Worm (Caenorhabditis elegans) whole organism, midembryonic: ENCODE measurements around the gene pak-1.

Source experiments
- T22C8.4 ChIP-seq: fragments of 200-800 bp; sonication (Bioruptor generic); IDR thresholded peaks from 2 replicates; pipeline ENCODE4 v1.3.6; 2022; ENCODE audit warnings: missing genetic modification characterization, missing compliant biosample characterization
- cog-1 ChIP-seq: sonication (generic microtip); optimal IDR thresholded peaks from 2 replicates; lab custom pipeline; 2016; ENCODE audit warnings: missing genetic modification characterization, missing compliant biosample characterization
- flt-1 ChIP-seq: fragments of 200-800 bp; sonication (Bioruptor generic); IDR thresholded peaks from 2 replicates; pipeline ENCODE4 v1.3.6; 2022; ENCODE audit warnings: missing genetic modification characterization, missing compliant biosample characterization
- klf-2 ChIP-seq: fragments of 200-800 bp; sonication (Bioruptor generic); conservative IDR thresholded peaks from 2 replicates; pipeline ENCODE4 v1.3.6; 2022; ENCODE audit warnings: missing genetic modification reagents, missing genetic modification characterization, missing compliant biosample characterization
- med-1 ChIP-seq: sonication (generic microtip); optimal IDR thresholded peaks from 2 replicates; lab custom pipeline; 2017; ENCODE audit warnings: missing genetic modification characterization, mild to moderate bottlenecking, missing compliant biosample characterization, antibody characterized with exemption, missing genetic modification reagents; ENCODE audit not compliant: insufficient read depth
- ref-1 ChIP-seq: fragments of 200-800 bp; sonication (Bioruptor generic); conservative IDR thresholded peaks from 2 replicates; pipeline ENCODE4 v1.3.6; 2022; ENCODE audit warnings: missing genetic modification reagents, missing genetic modification characterization, missing compliant biosample characterization
- tab-1 ChIP-seq: fragments of 200-800 bp; sonication (Bioruptor generic); IDR thresholded peaks from 2 replicates; pipeline ENCODE4 v1.3.6; 2022; ENCODE audit warnings: missing genetic modification characterization, missing compliant biosample characterization
- ztf-23 ChIP-seq: fragments of 200-800 bp; sonication (Bioruptor generic); IDR thresholded peaks from 2 replicates; pipeline ENCODE4 v1.3.6; 2022; ENCODE audit warnings: missing genetic modification reagents, missing genetic modification characterization, missing compliant biosample characterization
- ztf-29 ChIP-seq: fragments of 200-800 bp; sonication (Bioruptor generic); IDR thresholded peaks from 2 replicates; pipeline ENCODE4 v1.3.6; 2022; ENCODE audit warnings: missing genetic modification reagents, missing genetic modification characterization, missing compliant biosample characterization

pak-1 gene

ce11 chrX:6043283-6043682 lies 5.1 kb downstream of the pak-1 start:
- TF ChIP-seq tab-1 (GFP tag; lab: Robert Waterston, UW) (no peak), ztf-23 (GFP tag; lab: Robert Waterston, UW) (no peak), ztf-29 (GFP tag; lab: Robert Waterston, UW) (no peak), cog-1 (tag; lab: Kevin White, UChicago) (no peak), ref-1 (GFP tag; lab: Robert Waterston, UW) (no peak), T22C8.4 (GFP tag; lab: Robert Waterston, UW) (no peak), klf-2 (GFP tag; lab: Robert Waterston, UW) (no peak), med-1 (GFP tag; lab: Kevin White, UChicago) (no peak), flt-1 (GFP tag; lab: Robert Waterston, UW) (no peak)

- no peak for TF ChIP-seq cog-1 (tag; lab: Kevin White, UChicago)
- TF ChIP-seq ztf-29 (GFP tag; lab: Robert Waterston, UW), result no peak
- TF ChIP-seq tab-1 (GFP tag; lab: Robert Waterston, UW), result 0 out of 2 replicates have a peak, but pooled peaks have one; percentile 29
- TF ChIP-seq flt-1 (GFP tag; lab: Robert Waterston, UW), result no peak
Observed at ce11 chrX:6041995-6042481, 6.4 kb downstream of the pak-1 start.

- TF ChIP-seq ztf-23 (GFP tag; lab: Robert Waterston, UW), result no peak
- no peak for TF ChIP-seq flt-1 (GFP tag; lab: Robert Waterston, UW)
- no peak for TF ChIP-seq ref-1 (GFP tag; lab: Robert Waterston, UW)
- TF ChIP-seq tab-1 (GFP tag; lab: Robert Waterston, UW), result no peak
- TF ChIP-seq med-1 (GFP tag; lab: Kevin White, UChicago), result no peak
- no peak for TF ChIP-seq klf-2 (GFP tag; lab: Robert Waterston, UW)
- no peak for TF ChIP-seq cog-1 (tag; lab: Kevin White, UChicago)
- TF ChIP-seq ztf-29 (GFP tag; lab: Robert Waterston, UW), result no peak
- no peak for TF ChIP-seq T22C8.4 (GFP tag; lab: Robert Waterston, UW)
Observed at ce11 chrX:6041094-6041441, 7.3 kb downstream of the pak-1 start.

- TF ChIP-seq cog-1 (tag; lab: Kevin White, UChicago) (no peak), T22C8.4 (GFP tag; lab: Robert Waterston, UW) (no peak)
Observed at ce11 chrX:6040435-6041093, 7.8 kb downstream of the pak-1 start.

ce11 chrX:6039544-6039943 lies 8.9 kb downstream of the pak-1 start, which contains the start of gene hsp-25:
TSS of gene hsp-25 (minus strand) at chrX:6039644.
- TF ChIP-seq cog-1 (tag; lab: Kevin White, UChicago), result no peak
- TF ChIP-seq klf-2 (GFP tag; lab: Robert Waterston, UW), result no peak
- TF ChIP-seq flt-1 (GFP tag; lab: Robert Waterston, UW), result no peak
- TF ChIP-seq ztf-23 (GFP tag; lab: Robert Waterston, UW), result no peak
- no peak for TF ChIP-seq med-1 (GFP tag; lab: Kevin White, UChicago)
- TF ChIP-seq tab-1 (GFP tag; lab: Robert Waterston, UW), result no peak
- no peak for TF ChIP-seq ztf-29 (GFP tag; lab: Robert Waterston, UW)

ce11 chrX:6031169-6031568 lies 17.2 kb downstream of the pak-1 start, which contains the start of gene ipp-5:
TSS of gene ipp-5 (plus strand) at chrX:6031469.
- TF ChIP-seq T22C8.4 (GFP tag; lab: Robert Waterston, UW) (no peak), ztf-29 (GFP tag; lab: Robert Waterston, UW) (no peak), ztf-23 (GFP tag; lab: Robert Waterston, UW) (no peak), med-1 (GFP tag; lab: Kevin White, UChicago) (no peak), cog-1 (tag; lab: Kevin White, UChicago) (no peak), tab-1 (GFP tag; lab: Robert Waterston, UW) (no peak), ref-1 (GFP tag; lab: Robert Waterston, UW) (no peak), flt-1 (GFP tag; lab: Robert Waterston, UW) (no peak), klf-2 (GFP tag; lab: Robert Waterston, UW) (no peak)

- TF ChIP-seq klf-2 (GFP tag; lab: Robert Waterston, UW) (no peak), ztf-23 (GFP tag; lab: Robert Waterston, UW) (no peak), cog-1 (tag; lab: Kevin White, UChicago) (no peak), tab-1 (GFP tag; lab: Robert Waterston, UW) (no peak), ztf-29 (GFP tag; lab: Robert Waterston, UW) (no peak), ref-1 (GFP tag; lab: Robert Waterston, UW) (no peak), med-1 (GFP tag; lab: Kevin White, UChicago) (no peak), flt-1 (GFP tag; lab: Robert Waterston, UW) (no peak), T22C8.4 (GFP tag; lab: Robert Waterston, UW) (no peak)
Observed at ce11 chrX:6029075-6029474, 19.3 kb downstream of the pak-1 start.

- TF ChIP-seq klf-2 (GFP tag; lab: Robert Waterston, UW) (no peak), T22C8.4 (GFP tag; lab: Robert Waterston, UW) (no peak), cog-1 (tag; lab: Kevin White, UChicago) (no peak), ref-1 (GFP tag; lab: Robert Waterston, UW) (no peak), ztf-29 (GFP tag; lab: Robert Waterston, UW) (no peak), flt-1 (GFP tag; lab: Robert Waterston, UW) (no peak)
Observed at ce11 chrX:6026732-6027528, 21.5 kb downstream of the pak-1 start.

ce11 chrX:6024977-6025376 lies 23.4 kb downstream of the pak-1 start:
- no peak for TF ChIP-seq klf-2 (GFP tag; lab: Robert Waterston, UW)
- TF ChIP-seq flt-1 (GFP tag; lab: Robert Waterston, UW), result no peak
- no peak for TF ChIP-seq ztf-29 (GFP tag; lab: Robert Waterston, UW)
- no peak for TF ChIP-seq T22C8.4 (GFP tag; lab: Robert Waterston, UW)
- no peak for TF ChIP-seq tab-1 (GFP tag; lab: Robert Waterston, UW)
- TF ChIP-seq med-1 (GFP tag; lab: Kevin White, UChicago), result no peak
- no peak for TF ChIP-seq cog-1 (tag; lab: Kevin White, UChicago)
- TF ChIP-seq ztf-23 (GFP tag; lab: Robert Waterston, UW), result no peak
- TF ChIP-seq ref-1 (GFP tag; lab: Robert Waterston, UW), result no peak
